Fruit fly (Drosophila melanogaster): ENCODE results near the gene CG42327.

CG42327 gene

DNA sequence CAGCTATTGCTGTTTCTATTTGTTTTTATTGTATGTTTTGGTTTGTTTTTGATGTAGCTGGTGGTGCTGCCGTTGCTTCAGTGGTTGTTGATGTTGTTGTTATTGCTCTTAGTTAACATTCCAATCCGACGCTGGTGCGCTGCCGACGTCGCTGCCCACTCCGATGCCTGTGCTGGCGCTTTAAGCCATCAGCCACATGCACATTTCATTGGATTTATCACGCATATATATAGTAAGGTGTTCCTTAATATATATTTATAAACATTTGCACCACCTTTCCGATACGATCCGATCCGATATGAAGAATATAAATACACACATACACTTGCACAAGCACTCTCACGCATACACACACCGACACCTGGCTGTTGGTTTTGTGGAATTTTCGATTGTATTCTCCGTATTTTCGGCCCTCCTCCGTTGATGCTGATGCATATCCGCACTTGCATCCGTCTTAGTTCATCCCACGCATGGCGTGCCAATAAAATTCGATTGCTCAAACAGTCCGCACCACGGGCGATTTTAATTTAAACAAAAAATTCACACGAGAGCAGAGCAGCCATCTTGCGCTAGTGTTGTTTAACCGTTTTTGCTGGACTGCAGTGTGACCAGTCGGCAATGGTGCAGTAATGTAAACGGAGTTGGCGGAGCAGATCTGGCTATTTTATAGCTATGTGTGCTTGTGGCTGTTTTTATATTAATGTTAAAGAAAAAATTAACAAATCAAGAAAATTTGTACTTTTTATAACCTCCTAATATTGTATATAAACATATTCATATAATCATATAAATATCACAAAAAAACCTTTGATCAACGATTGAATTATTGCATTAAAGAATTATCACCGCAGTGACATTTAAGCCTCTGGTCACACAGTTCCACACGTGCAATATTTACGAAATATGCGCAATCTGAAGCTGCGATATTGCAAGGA is 5.6 kb upstream of the CG42327 start, which contains the start of the genes Csk and Elp1 (continued):
- TF ChIP-seq ss (GFP tag; optimal IDR thresholded peaks at IDR 0.05) (peak in 1 of 2 experiments; percentile 12), Smox (GFP tag; optimal IDR thresholded peaks at IDR 0.05) (peak; percentile 29), Hr38 (GFP tag; optimal IDR thresholded peaks at IDR 0.05) (no peak), salr (GFP tag; optimal IDR thresholded peaks at IDR 0.05) (no peak), CG34406 (GFP tag; optimal IDR thresholded peaks at IDR 0.05) (no peak), pdm3 (GFP tag; optimal IDR thresholded peaks at IDR 0.05) (peak; percentile 44), Hr4 (GFP tag; optimal IDR thresholded peaks at IDR 0.05) (peak; percentile 45), dsx (GFP tag; optimal IDR thresholded peaks at IDR 0.05; ENCODE audit: poor library complexity, severe bottlenecking) (no peak), CG8319 (GFP tag; optimal IDR thresholded peaks at IDR 0.05) (peak; percentile 45), svp (GFP tag) (peak; percentile 52), CG16779 (tag; optimal IDR thresholded peaks at IDR 0.05) (no peak), CG9139 (GFP tag; optimal IDR thresholded peaks at IDR 0.05) (no peak), CG3919 (GFP tag; optimal IDR thresholded peaks at IDR 0.05) (peak; percentile 56), CG6276 (GFP tag; optimal IDR thresholded peaks at IDR 0.05) (no peak), CG3032 (tag; optimal IDR thresholded peaks at IDR 0.05) (peak; percentile 56), cyc (GFP tag; optimal IDR thresholded peaks at IDR 0.05) (peak; percentile 51), CG11294 (GFP tag; IDR thresholded peaks at IDR 0.05) (no peak), CG8632 (GFP tag; optimal IDR thresholded peaks at IDR 0.05) (no peak), Sox14 (GFP tag; optimal IDR thresholded peaks at IDR 0.05) (peak; percentile 41), vri (GFP tag; optimal IDR thresholded peaks at IDR 0.05) (peak; percentile 10), Eip78C (GFP tag) (peak; percentile 70), dac (GFP tag; optimal IDR thresholded peaks at IDR 0.05) (peak; percentile 3), CG7368 (GFP tag; optimal IDR thresholded peaks at IDR 0.05) (no peak), fkh (GFP tag; optimal IDR thresholded peaks at IDR 0.05) (peak; percentile 75), esn (GFP tag; optimal IDR thresholded peaks at IDR 0.05) (peak; percentile 66)

DNA sequence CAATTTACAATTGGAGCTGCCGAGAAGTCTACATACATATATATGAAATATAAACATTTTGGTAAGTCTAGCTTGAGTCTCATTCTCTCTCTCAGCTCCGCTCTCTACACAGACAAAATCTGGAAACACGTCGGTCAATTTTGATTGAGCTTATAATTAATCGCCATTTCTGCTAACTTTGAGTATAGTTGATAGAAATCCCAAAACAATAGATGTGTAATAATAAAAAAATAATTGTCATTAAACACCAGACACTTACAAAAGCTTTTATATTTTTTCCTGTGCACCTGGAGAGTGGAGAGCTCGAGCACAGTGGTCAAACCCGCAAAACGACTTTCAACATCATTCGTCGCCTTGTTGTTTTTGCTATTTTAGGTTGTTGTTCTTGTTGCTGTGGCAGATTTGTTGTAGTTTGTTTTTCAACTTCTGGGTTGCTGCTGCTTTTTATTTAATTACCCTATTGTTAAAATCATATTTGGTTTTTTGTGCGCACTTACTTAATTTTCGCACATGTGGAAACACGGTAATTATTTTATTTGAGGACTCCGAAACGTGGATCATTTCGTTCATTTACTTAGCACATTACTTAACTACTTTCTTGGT is 766 bp downstream of the CG42327 start:
- TF ChIP-seq Lpt (GFP tag; optimal IDR thresholded peaks at IDR 0.05) (peak; percentile 99), CG8119 (GFP tag; IDR thresholded peaks at IDR 0.05) (peak; percentile 99), CG8632 (GFP tag; optimal IDR thresholded peaks at IDR 0.05) (peak; percentile 99), CG11762 (GFP tag; optimal IDR thresholded peaks at IDR 0.05; ENCODE audit: insufficient read depth) (peak; percentile 98), esn (GFP tag; optimal IDR thresholded peaks at IDR 0.05) (peak; percentile 99), fd85E (GFP tag; optimal IDR thresholded peaks at IDR 0.05) (peak; percentile 95), svp (GFP tag) (peak; percentile 99), Hr39 (GFP tag; optimal IDR thresholded peaks at IDR 0.05) (peak; percentile 98), salr (GFP tag; optimal IDR thresholded peaks at IDR 0.05) (peak; percentile 98), CG7368 (GFP tag; optimal IDR thresholded peaks at IDR 0.05) (peak; percentile 99), CG8319 (GFP tag; optimal IDR thresholded peaks at IDR 0.05) (peak; percentile 98), Met (GFP tag; optimal IDR thresholded peaks at IDR 0.05) (peak; percentile 99), CG10669 (GFP tag; optimal IDR thresholded peaks at IDR 0.05) (peak; percentile 99), CG6276 (GFP tag; optimal IDR thresholded peaks at IDR 0.05) (peak; percentile 99), CG3032 (tag; optimal IDR thresholded peaks at IDR 0.05) (peak; percentile 99), CG16779 (tag; optimal IDR thresholded peaks at IDR 0.05) (peak; percentile 98), Eip93F (GFP tag; optimal IDR thresholded peaks at IDR 0.05) (peak; percentile 96), net (GFP tag; optimal IDR thresholded peaks at IDR 0.05) (peak; percentile 99), CG6808 (GFP tag; optimal IDR thresholded peaks at IDR 0.05) (peak; percentile 98), cyc (GFP tag; optimal IDR thresholded peaks at IDR 0.05) (peak; percentile 98), CG11902 (GFP tag; optimal IDR thresholded peaks at IDR 0.05) (peak; percentile 98), Eip75B (GFP tag; optimal IDR thresholded peaks at IDR 0.05) (peak; percentile 99), CG11294 (GFP tag; IDR thresholded peaks at IDR 0.05) (peak; percentile 98), Eip78C (GFP tag) (peak; percentile 100), ss (GFP tag; optimal IDR thresholded peaks at IDR 0.05) (peak; percentile 98 to 99), vri (GFP tag; optimal IDR thresholded peaks at IDR 0.05) (peak; percentile 98), fkh (GFP tag; optimal IDR thresholded peaks at IDR 0.05) (peak; percentile 17), dac (GFP tag; optimal IDR thresholded peaks at IDR 0.05) (peak; percentile 97), achi (GFP tag; optimal IDR thresholded peaks at IDR 0.05) (peak; percentile 99), eg (GFP tag; IDR thresholded peaks at IDR 0.05) (peak; percentile 99), topi (GFP tag; optimal IDR thresholded peaks at IDR 0.05) (peak; percentile 99), dsx (GFP tag; optimal IDR thresholded peaks at IDR 0.05; ENCODE audit: poor library complexity, severe bottlenecking) (peak; percentile 98), Gug (GFP tag; IDR thresholded peaks at IDR 0.05) (peak; percentile 98), CG34406 (GFP tag; optimal IDR thresholded peaks at IDR 0.05) (peak; percentile 98), CG32006 (GFP tag; optimal IDR thresholded peaks at IDR 0.05) (peak; percentile 99), CG6163 (GFP tag; IDR thresholded peaks at IDR 0.05) (peak; percentile 99), pdm3 (GFP tag; optimal IDR thresholded peaks at IDR 0.05) (peak; percentile 99), CG9139 (GFP tag; optimal IDR thresholded peaks at IDR 0.05) (peak; percentile 97), Sox14 (GFP tag; optimal IDR thresholded peaks at IDR 0.05) (peak; percentile 99)
